Worm (Caenorhabditis elegans) whole organism, early embryonic: ENCODE measurements around the gene Y39A1A.17.

Source experiments
- B0310.2 ChIP-seq: sonication (generic microtip); optimal IDR thresholded peaks from 2 replicates; lab custom pipeline; 2016; ENCODE audit warnings: mild to moderate bottlenecking, missing genetic modification characterization, missing compliant biosample characterization
- F13C5.2 ChIP-seq: sonication (generic microtip); optimal IDR thresholded peaks from 2 replicates; lab custom pipeline; 2017; ENCODE audit warnings: mild to moderate bottlenecking, missing genetic modification characterization, inconsistent platforms, missing compliant biosample characterization
- aly-1 ChIP-seq: sonication (generic microtip); optimal IDR thresholded peaks from 2 replicates; lab custom pipeline; 2016; ENCODE audit warnings: missing genetic modification characterization, missing compliant biosample characterization
- ama-1 ChIP-seq: fragments of 150-350 bp; optimal IDR thresholded peaks from 2 replicates; lab custom pipeline; 2014
- ceh-13 ChIP-seq: fragments of 200-800 bp; sonication (Bioruptor generic); optimal IDR thresholded peaks from 2 replicates; lab custom pipeline; 2018; ENCODE audit warnings: mild to moderate bottlenecking, missing genetic modification characterization, missing compliant biosample characterization
- ceh-36 ChIP-seq: sonication (generic microtip); optimal IDR thresholded peaks from 2 replicates; lab custom pipeline; 2016; ENCODE audit warnings: missing genetic modification characterization, inconsistent platforms, missing compliant biosample characterization
- ets-7 ChIP-seq: sonication (generic microtip); optimal IDR thresholded peaks from 2 replicates; lab custom pipeline; 2016; ENCODE audit warnings: missing genotype, missing genetic modification characterization, missing compliant biosample characterization
- flt-1 ChIP-seq: fragments of 200-800 bp; sonication (Bioruptor generic); IDR thresholded peaks from 2 replicates; pipeline ENCODE4 v1.3.6; 2022; ENCODE audit warnings: missing genetic modification characterization, missing compliant biosample characterization
- hmbx-1 ChIP-seq: sonication (generic microtip); optimal IDR thresholded peaks from 2 replicates; lab custom pipeline; 2016; ENCODE audit warnings: mild to moderate bottlenecking, missing genetic modification characterization, missing compliant biosample characterization
- hmg-4 ChIP-seq: fragments of 200-800 bp; sonication (Bioruptor generic); optimal IDR thresholded peaks from 2 replicates; lab custom pipeline; 2018; ENCODE audit warnings: mild to moderate bottlenecking, missing genetic modification characterization, missing compliant biosample characterization
- hnd-1 ChIP-seq: sonication (generic microtip); optimal IDR thresholded peaks from 2 replicates; lab custom pipeline; 2016; ENCODE audit warnings: missing genetic modification characterization, missing compliant biosample characterization
- pes-1 ChIP-seq: fragments of 200-800 bp; sonication (Bioruptor generic); IDR thresholded peaks from 2 replicates; pipeline ENCODE4 v1.3.6; 2022; ENCODE audit warnings: missing genetic modification reagents, missing genetic modification characterization, missing compliant biosample characterization
- scrt-1 ChIP-seq: fragments of 200-800 bp; sonication (Bioruptor generic); IDR thresholded peaks from 2 replicates; pipeline ENCODE4 v1.3.6; 2022; ENCODE audit warnings: missing genetic modification characterization, missing compliant biosample characterization
- sea-1 ChIP-seq: fragments of 200-800 bp; sonication (Bioruptor generic); conservative IDR thresholded peaks from 2 replicates; pipeline ENCODE4 v1.3.6; 2022; ENCODE audit warnings: missing genetic modification characterization, missing compliant biosample characterization
- tbx-11 ChIP-seq: fragments of 200-800 bp; sonication (Bioruptor generic); IDR thresholded peaks from 2 replicates; pipeline ENCODE4 v1.3.6; 2022; ENCODE audit warnings: missing genetic modification characterization, missing compliant biosample characterization
- tbx-37 ChIP-seq: fragments of 200-800 bp; sonication (Bioruptor generic); conservative IDR thresholded peaks from 2 replicates; pipeline ENCODE4 v1.3.6; 2022; ENCODE audit warnings: missing genetic modification reagents, missing genetic modification characterization, missing compliant biosample characterization
- tra-4 ChIP-seq: sonication (generic microtip); optimal IDR thresholded peaks from 2 replicates; lab custom pipeline; 2017; ENCODE audit warnings: missing genetic modification characterization, missing compliant biosample characterization

Gene Y39A1A.17

DNA sequence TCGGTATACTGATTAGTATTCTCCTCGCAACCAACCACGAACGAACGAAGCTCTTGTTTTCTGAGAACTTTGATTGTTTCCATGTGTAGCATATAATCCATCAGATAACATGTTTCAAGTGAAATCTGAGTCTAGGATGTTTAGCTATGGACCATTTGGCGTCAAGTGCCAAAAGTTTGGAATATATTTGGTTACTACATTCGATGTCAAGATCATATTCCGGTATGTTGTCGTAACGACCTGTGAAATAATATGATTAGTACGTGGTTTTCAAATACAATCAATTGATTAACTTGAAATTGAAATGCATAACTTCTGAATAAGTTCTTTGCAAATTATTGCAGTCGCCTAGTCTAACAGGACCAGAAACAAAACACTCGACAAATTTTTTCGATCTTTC, at the start of gene Y39A1A.17:
Gene Y39A1A.17 (minus strand): TSS at position 101 of the 400 bp plus-strand sequence.
- no peak for TF ChIP-seq ama-1 (lab: Kevin White, UChicago)
- no peak for TF ChIP-seq hmbx-1
- TF ChIP-seq pes-1, result no peak
- TF ChIP-seq tbx-11 (GFP tag; lab: Robert Waterston, UW), result no peak
- no peak for TF ChIP-seq hmg-4
- no peak for TF ChIP-seq F13C5.2 (tag; lab: Kevin White, UChicago)
- no peak for TF ChIP-seq hnd-1
- TF ChIP-seq tbx-37 (GFP tag; lab: Robert Waterston, UW), result no peak

DNA sequence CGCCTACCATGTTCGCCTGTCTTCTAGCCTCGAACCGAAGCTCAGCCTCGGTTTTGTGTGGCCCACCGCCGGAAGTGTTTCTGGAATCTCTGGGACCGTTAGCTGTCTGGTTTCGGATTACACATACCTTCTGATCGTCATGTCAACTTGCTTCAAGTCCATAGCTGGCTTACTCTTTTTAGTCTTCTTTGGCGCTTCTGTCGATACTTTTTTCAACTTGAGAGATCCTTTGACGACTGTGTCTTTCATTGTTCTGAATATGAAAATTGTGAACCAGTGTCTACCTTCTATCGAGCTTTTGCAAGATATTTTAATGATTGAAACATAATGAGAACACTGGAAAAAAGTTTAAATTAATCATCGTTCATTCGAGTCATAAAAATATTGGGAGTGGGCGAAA, 49.6 kb upstream of the Y39A1A.17 start, which contains the start of gene K01G5.8:
Gene K01G5.8 (minus strand): TSS at position 255 of the 400 bp plus-strand sequence.
- TF ChIP-seq flt-1 (GFP tag; lab: Robert Waterston, UW) (no peak), tbx-37 (GFP tag; lab: Robert Waterston, UW) (no peak), tbx-11 (GFP tag; lab: Robert Waterston, UW) (no peak), hmg-4 (no peak), hmbx-1 (no peak), hnd-1 (no peak), F13C5.2 (tag; lab: Kevin White, UChicago) (no peak), B0310.2 (tag; lab: Kevin White, UChicago) (no peak), aly-1 (tag; lab: Kevin White, UChicago) (no peak), pes-1 (no peak), ceh-36 (tag; lab: Kevin White, UChicago) (no peak), ets-7 (no peak)

DNA sequence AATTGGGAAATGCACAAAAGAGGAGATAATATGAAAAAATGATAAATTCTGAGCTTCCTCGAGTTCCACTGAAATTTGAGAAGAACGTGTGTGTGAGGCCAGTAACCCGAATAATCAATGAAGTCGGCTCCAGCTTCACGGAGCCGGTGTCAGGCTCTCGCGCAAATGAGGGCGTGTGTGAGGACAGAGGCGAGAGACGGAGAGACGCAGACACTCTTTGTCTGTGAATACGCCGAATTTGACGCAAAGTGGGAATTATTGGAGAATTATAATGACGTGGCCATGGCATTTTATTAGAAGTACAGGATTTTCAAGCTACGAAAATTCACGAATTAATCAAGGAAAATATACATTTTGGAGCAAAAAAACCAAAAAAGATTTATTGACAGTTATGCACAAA, 49.0 kb upstream of the Y39A1A.17 start:
- no peak for TF ChIP-seq ceh-13 (GFP tag; lab: Kevin White, UChicago)
- TF ChIP-seq scrt-1 (GFP tag; lab: Robert Waterston, UW), result no peak
- TF ChIP-seq F13C5.2 (tag; lab: Kevin White, UChicago), result peak; percentile 67
- TF ChIP-seq flt-1 (GFP tag; lab: Robert Waterston, UW), result no peak
- peak; percentile 54 for TF ChIP-seq B0310.2 (tag; lab: Kevin White, UChicago)
- peak; percentile 73 for TF ChIP-seq ama-1 (lab: Kevin White, UChicago)
- no peak for TF ChIP-seq hnd-1
- no peak for TF ChIP-seq sea-1
- TF ChIP-seq tra-4, result no peak
- no peak for TF ChIP-seq tbx-37 (GFP tag; lab: Robert Waterston, UW)

DNA sequence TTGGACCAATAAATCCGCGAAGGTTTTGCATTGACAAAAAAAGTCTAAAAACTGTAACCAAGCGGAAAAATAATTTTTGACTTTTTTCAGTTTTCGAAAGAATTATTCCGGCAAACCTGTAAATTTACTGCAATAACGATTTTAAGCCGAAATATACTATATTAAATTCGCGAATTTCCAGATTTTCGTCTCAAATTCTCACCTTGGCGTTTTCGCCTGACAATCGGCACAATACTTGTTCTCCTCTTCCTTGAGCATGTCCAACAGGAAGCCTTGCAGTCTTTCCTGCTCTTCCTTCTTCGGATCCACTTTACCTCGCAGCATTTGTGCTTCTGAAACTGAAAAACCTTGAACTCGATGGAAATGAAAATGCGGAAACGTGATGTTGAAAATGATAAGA, 48.5 kb upstream of the Y39A1A.17 start, which contains the start of gene smap-1:
Gene smap-1 (minus strand): TSS at position 338 of the 400 bp plus-strand sequence.
- TF ChIP-seq hmg-4, result no peak
- no peak for TF ChIP-seq tbx-11 (GFP tag; lab: Robert Waterston, UW)
- TF ChIP-seq hnd-1, result no peak
- TF ChIP-seq pes-1, result no peak
- TF ChIP-seq tbx-37 (GFP tag; lab: Robert Waterston, UW), result no peak
- no peak for TF ChIP-seq B0310.2 (tag; lab: Kevin White, UChicago)
- no peak for TF ChIP-seq ceh-13 (GFP tag; lab: Kevin White, UChicago)
- no peak for TF ChIP-seq ama-1 (lab: Kevin White, UChicago)
- no peak for TF ChIP-seq flt-1 (GFP tag; lab: Robert Waterston, UW)
- TF ChIP-seq ceh-36 (tag; lab: Kevin White, UChicago), result no peak
- TF ChIP-seq tra-4, result no peak
- TF ChIP-seq sea-1, result no peak

DNA sequence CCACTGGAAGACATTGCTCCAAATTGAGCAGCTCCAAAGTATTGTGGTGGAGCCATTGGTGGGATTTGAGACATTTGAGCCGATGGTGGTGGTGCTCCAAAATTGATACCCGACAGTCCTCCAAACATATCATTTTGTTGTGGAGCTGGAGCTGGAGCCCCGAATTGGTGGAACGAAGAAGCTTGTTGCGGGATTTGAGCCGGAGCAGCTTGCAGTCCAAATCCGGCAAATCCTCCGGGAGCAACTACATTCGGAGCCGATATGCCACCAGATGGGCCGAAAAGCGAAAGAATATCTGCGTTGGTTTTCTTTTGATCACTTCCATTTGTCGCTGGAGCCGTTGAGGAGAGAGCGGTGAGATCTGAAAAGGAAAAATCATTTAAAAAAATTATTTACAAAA, 47.2 kb upstream of the Y39A1A.17 start:
- TF ChIP-seq hmbx-1 (no peak), F13C5.2 (tag; lab: Kevin White, UChicago) (no peak), ama-1 (lab: Kevin White, UChicago) (no peak), ceh-36 (tag; lab: Kevin White, UChicago) (no peak), sea-1 (no peak), tra-4 (no peak), scrt-1 (GFP tag; lab: Robert Waterston, UW) (no peak), ceh-13 (GFP tag; lab: Kevin White, UChicago) (no peak), tbx-11 (GFP tag; lab: Robert Waterston, UW) (no peak), flt-1 (GFP tag; lab: Robert Waterston, UW) (no peak), tbx-37 (GFP tag; lab: Robert Waterston, UW) (no peak), hnd-1 (no peak), aly-1 (tag; lab: Kevin White, UChicago) (no peak)

DNA sequence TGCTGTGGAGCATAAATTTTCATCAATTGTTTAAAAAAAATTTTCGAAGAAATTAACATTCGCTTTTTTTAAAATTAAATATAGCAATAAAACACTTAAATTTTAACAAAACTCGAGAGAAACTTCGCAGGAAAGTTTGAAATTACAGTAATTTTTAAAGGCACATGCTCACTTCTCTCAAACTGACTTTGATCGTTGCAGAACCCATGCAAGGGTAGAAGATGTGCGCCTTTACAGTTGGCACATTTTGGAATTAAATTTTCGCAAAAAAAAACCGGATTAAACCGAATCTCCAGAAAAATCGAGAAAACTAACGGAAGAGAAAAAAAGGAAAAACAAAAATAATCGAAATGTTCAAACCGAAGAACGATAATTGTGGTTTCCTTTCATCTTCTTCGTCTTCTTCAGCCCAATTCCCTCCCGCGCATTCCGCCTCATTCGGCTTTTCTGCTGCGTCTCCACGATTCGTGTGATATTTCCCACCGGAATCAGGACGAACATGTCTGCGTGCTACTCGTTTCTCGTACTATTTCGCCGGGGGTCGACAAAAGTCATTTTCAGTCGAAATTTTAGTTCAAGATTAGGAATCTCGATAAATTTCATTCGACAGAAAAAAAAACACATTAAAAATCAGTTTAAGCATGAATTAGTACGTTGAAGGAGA, 45.5 kb upstream of the Y39A1A.17 start:
- TF ChIP-seq tbx-37 (GFP tag; lab: Robert Waterston, UW), result no peak
- no peak for TF ChIP-seq scrt-1 (GFP tag; lab: Robert Waterston, UW)
- no peak for TF ChIP-seq ets-7
- TF ChIP-seq ceh-13 (GFP tag; lab: Kevin White, UChicago), result no peak
- no peak for TF ChIP-seq hmg-4
- TF ChIP-seq flt-1 (GFP tag; lab: Robert Waterston, UW), result no peak
- TF ChIP-seq tbx-11 (GFP tag; lab: Robert Waterston, UW), result no peak
- TF ChIP-seq ama-1 (lab: Kevin White, UChicago), result no peak
- TF ChIP-seq hmbx-1, result no peak
- no peak for TF ChIP-seq ceh-36 (tag; lab: Kevin White, UChicago)
- TF ChIP-seq pes-1, result no peak
- no peak for TF ChIP-seq hnd-1
- no peak for TF ChIP-seq F13C5.2 (tag; lab: Kevin White, UChicago)
- no peak for TF ChIP-seq tra-4
- no peak for TF ChIP-seq sea-1
- TF ChIP-seq B0310.2 (tag; lab: Kevin White, UChicago), result no peak

DNA sequence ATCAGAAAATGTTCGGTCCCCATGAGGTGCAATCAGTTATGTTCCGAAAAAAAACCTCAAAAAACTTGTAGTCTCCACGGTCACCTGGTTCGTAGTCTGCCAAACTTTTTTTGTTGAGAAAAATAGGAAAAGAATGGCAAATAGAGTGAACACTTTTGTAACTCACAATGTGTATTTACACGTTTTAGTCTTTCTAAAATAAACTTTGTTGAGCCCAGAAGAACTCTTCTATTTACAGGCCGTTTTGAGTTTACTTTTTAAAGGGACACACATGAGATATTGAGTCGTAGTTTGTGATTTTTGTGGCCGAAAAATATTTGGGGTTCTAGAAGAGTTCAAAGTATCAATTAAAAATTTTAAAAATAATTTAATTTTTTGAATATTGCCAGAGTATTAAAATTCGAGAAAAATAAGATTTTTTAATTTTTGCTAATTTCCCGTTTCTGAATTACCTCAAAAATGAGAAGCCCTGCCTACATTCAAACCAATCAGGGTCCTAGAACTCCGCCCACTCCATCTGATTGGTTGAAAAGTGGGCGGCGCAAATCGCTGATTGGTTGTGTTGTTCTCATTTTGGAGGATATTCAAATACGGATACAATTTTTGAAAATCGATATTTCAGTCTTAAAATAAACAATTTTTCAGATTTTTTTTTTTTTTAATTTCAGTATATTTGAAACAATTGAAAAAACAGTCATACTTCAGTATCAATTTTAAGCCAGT, 43.8 kb upstream of the Y39A1A.17 start:
- TF ChIP-seq tbx-37 (GFP tag; lab: Robert Waterston, UW), result no peak
- no peak for TF ChIP-seq ceh-36 (tag; lab: Kevin White, UChicago)
- TF ChIP-seq pes-1, result no peak
- no peak for TF ChIP-seq ceh-13 (GFP tag; lab: Kevin White, UChicago)
- TF ChIP-seq B0310.2 (tag; lab: Kevin White, UChicago), result no peak
- no peak for TF ChIP-seq sea-1
- TF ChIP-seq hmbx-1, result no peak
- TF ChIP-seq tra-4, result no peak
- no peak for TF ChIP-seq aly-1 (tag; lab: Kevin White, UChicago)
- no peak for TF ChIP-seq tbx-11 (GFP tag; lab: Robert Waterston, UW)
- no peak for TF ChIP-seq ets-7
- TF ChIP-seq flt-1 (GFP tag; lab: Robert Waterston, UW), result no peak
- no peak for TF ChIP-seq hmg-4
- TF ChIP-seq hnd-1, result no peak
